Fruit fly (Drosophila melanogaster): Measurements from ENCODE around the gene CG17105.

Gene CG17105

dm6 chr2L:10708089-10708488, 27.3 kb downstream of the CG17105 start:
- TF ChIP-seq Mio (GFP tag; optimal IDR thresholded peaks at IDR 0.05), result no peak
- no peak for TF ChIP-seq Hr83 (GFP tag; optimal IDR thresholded peaks at IDR 0.05; ENCODE audit: poor library complexity, severe bottlenecking)
- no peak for TF ChIP-seq dsf (GFP tag; optimal IDR thresholded peaks at IDR 0.05; ENCODE audit: borderline replicate concordance)
- no peak for TF ChIP-seq N (GFP tag; optimal IDR thresholded peaks at IDR 0.05)
- no peak for TF ChIP-seq foxo (GFP tag; optimal IDR thresholded peaks at IDR 0.05)
- peak; percentile 83 for TF ChIP-seq Dfd (GFP tag; optimal IDR thresholded peaks at IDR 0.05)
- no peak for TF ChIP-seq h (GFP tag; optimal IDR thresholded peaks at IDR 0.05)

- TF ChIP-seq Mio (GFP tag; optimal IDR thresholded peaks at IDR 0.05) (no peak), fru (GFP tag; optimal IDR thresholded peaks at IDR 0.05) (no peak), tai (GFP tag; optimal IDR thresholded peaks at IDR 0.05) (no peak), GATAd (GFP tag; optimal IDR thresholded peaks at IDR 0.05) (no peak), Abd-B (GFP tag; optimal IDR thresholded peaks at IDR 0.05) (no peak), dl (GFP tag; optimal IDR thresholded peaks at IDR 0.05; ENCODE audit: insufficient read depth in 1 of 2, partially characterized antibody in 2 of 2) (no peak), lola (GFP tag; optimal IDR thresholded peaks at IDR 0.05) (no peak), CG9705 (GFP tag; optimal IDR thresholded peaks at IDR 0.05) (no peak), dmrt93B (GFP tag; optimal IDR thresholded peaks at IDR 0.05) (no peak), rgr (GFP tag; optimal IDR thresholded peaks at IDR 0.05) (no peak), pan (optimal IDR thresholded peaks at IDR 0.05) (no peak), woc (GFP tag; optimal IDR thresholded peaks at IDR 0.05) (no peak), br (GFP tag; optimal IDR thresholded peaks at IDR 0.05) (no peak), Rel (GFP tag; optimal IDR thresholded peaks at IDR 0.05) (no peak), Rel (tag; optimal IDR thresholded peaks at IDR 0.05) (no peak), ey (GFP tag; optimal IDR thresholded peaks at IDR 0.05) (no peak), CG32264 (GFP tag; optimal IDR thresholded peaks at IDR 0.05) (no peak), Myc (optimal IDR thresholded peaks at IDR 0.05) (no peak), foxo (GFP tag; optimal IDR thresholded peaks at IDR 0.05) (no peak), N (GFP tag; optimal IDR thresholded peaks at IDR 0.05) (no peak)
Observed at dm6 chr2L:10709353-10709752, 28.5 kb downstream of the CG17105 start, which contains the start of gene Lip2. TSS of gene Lip2 (minus strand) at chr2L:10709453.

dm6 chr2L:10711221-10711620, 30.4 kb downstream of the CG17105 start:
- no peak for TF ChIP-seq CrebA (GFP tag; optimal IDR thresholded peaks at IDR 0.05; ENCODE audit: borderline replicate concordance)

dm6 chr2L:10721535-10721934, 40.7 kb downstream of the CG17105 start:
- TF ChIP-seq dsf (GFP tag; optimal IDR thresholded peaks at IDR 0.05; ENCODE audit: borderline replicate concordance) (no peak), sv (GFP tag; optimal IDR thresholded peaks at IDR 0.05) (no peak), brk (GFP tag; optimal IDR thresholded peaks at IDR 0.05) (no peak), psq (GFP tag; optimal IDR thresholded peaks at IDR 0.05) (no peak), lola (GFP tag; optimal IDR thresholded peaks at IDR 0.05) (no peak), Hr83 (GFP tag; optimal IDR thresholded peaks at IDR 0.05; ENCODE audit: poor library complexity, severe bottlenecking) (no peak), Sp1 (GFP tag; optimal IDR thresholded peaks at IDR 0.05) (no peak), Dfd (GFP tag; optimal IDR thresholded peaks at IDR 0.05) (no peak), rgr (GFP tag; optimal IDR thresholded peaks at IDR 0.05) (no peak), Myc (optimal IDR thresholded peaks at IDR 0.05) (no peak), fru (GFP tag; optimal IDR thresholded peaks at IDR 0.05) (no peak), CG9705 (GFP tag; optimal IDR thresholded peaks at IDR 0.05) (no peak), CG32264 (GFP tag; optimal IDR thresholded peaks at IDR 0.05) (no peak), CrebA (GFP tag; optimal IDR thresholded peaks at IDR 0.05; ENCODE audit: borderline replicate concordance) (no peak), usp (GFP tag; optimal IDR thresholded peaks at IDR 0.05) (no peak), Jra (GFP tag; optimal IDR thresholded peaks at IDR 0.05) (no peak), GATAd (GFP tag; optimal IDR thresholded peaks at IDR 0.05) (no peak), OdsH (GFP tag; optimal IDR thresholded peaks at IDR 0.05) (no peak), br (GFP tag; optimal IDR thresholded peaks at IDR 0.05) (no peak), pan (optimal IDR thresholded peaks at IDR 0.05) (no peak)

- TF ChIP-seq usp (GFP tag; optimal IDR thresholded peaks at IDR 0.05), result no peak
- no peak for TF ChIP-seq dl (GFP tag; optimal IDR thresholded peaks at IDR 0.05; ENCODE audit: insufficient read depth in 1 of 2, partially characterized antibody in 2 of 2)
- no peak for TF ChIP-seq ey (GFP tag; optimal IDR thresholded peaks at IDR 0.05)
- no peak for TF ChIP-seq Abd-B (GFP tag; optimal IDR thresholded peaks at IDR 0.05)
- TF ChIP-seq CG9705 (GFP tag; optimal IDR thresholded peaks at IDR 0.05), result no peak
- no peak for TF ChIP-seq HLH106 (tag; optimal IDR thresholded peaks at IDR 0.05)
- no peak for TF ChIP-seq pan (optimal IDR thresholded peaks at IDR 0.05)
- no peak for TF ChIP-seq GATAd (GFP tag; optimal IDR thresholded peaks at IDR 0.05)
Observed at dm6 chr2L:10723903-10724302, 43.1 kb downstream of the CG17105 start, which contains the start of gene CG6431. TSS of gene CG6431 (plus strand) at chr2L:10724203.

Measured in whole organism, wandering third instar larva.